Worm (Caenorhabditis elegans): ENCODE measurements around the gene bca-2.

- TF ChIP-seq fkh-10 (GFP tag; optimal IDR thresholded peaks at IDR 0.05) (no peak), ama-1 (optimal IDR thresholded peaks at IDR 0.05) (no peak), unc-86 (tag; optimal IDR thresholded peaks at IDR 0.05) (no peak), hlh-30 (tag; optimal IDR thresholded peaks at IDR 0.05; ENCODE audit: insufficient read depth) (no peak), pha-4 (tag; optimal IDR thresholded peaks at IDR 0.05) (no peak), hlh-13 (GFP tag; optimal IDR thresholded peaks at IDR 0.05) (no peak), K09A11.1 (tag; optimal IDR thresholded peaks at IDR 0.05; ENCODE audit: insufficient read depth) (no peak), mec-3 (tag; optimal IDR thresholded peaks at IDR 0.05; ENCODE audit: borderline replicate concordance) (no peak), npax-4 (tag; optimal IDR thresholded peaks at IDR 0.05) (no peak), hlh-8 (tag; optimal IDR thresholded peaks at IDR 0.05) (no peak), madf-2 (tag; optimal IDR thresholded peaks at IDR 0.05) (no peak), C38D4.7 (GFP tag; optimal IDR thresholded peaks at IDR 0.05) (no peak), Y22D7AL.16 (tag; optimal IDR thresholded peaks at IDR 0.05) (no peak), lin-11 (tag; optimal IDR thresholded peaks at IDR 0.05) (no peak)
Observed at ce11 chrIV:17103615-17104014, 3.6 kb upstream of the bca-2 start, which contains the start of gene Y116A8C.30.
